Worm (Caenorhabditis elegans): Measurements from ENCODE around the gene M7.12.
A peak's percentile ranks its signal among the peaks of the same experiment; 100 is the strongest.

Gene M7.12

ce11 chrIV:11110995-11111619 lies 13.3 kb upstream of the M7.12 start, which contains the start of gene rps-5:
TSS of gene rps-5 (minus strand) at chrIV:11111045.
- TF ChIP-seq ces-1 (GFP tag; optimal IDR thresholded peaks at IDR 0.05), result peak; percentile 82
- TF ChIP-seq ceh-39 (tag; optimal IDR thresholded peaks at IDR 0.05), result peak; percentile 10
- TF ChIP-seq nhr-76 (tag; optimal IDR thresholded peaks at IDR 0.05), result no peak
- TF ChIP-seq nhr-237 (tag; optimal IDR thresholded peaks at IDR 0.05), result peak; percentile 33
- peak; percentile 58 for TF ChIP-seq lin-13 (tag; optimal IDR thresholded peaks at IDR 0.05)
- TF ChIP-seq hlh-1 (tag; optimal IDR thresholded peaks at IDR 0.05), result peak; percentile 37
- TF ChIP-seq lsy-2 (tag; optimal IDR thresholded peaks at IDR 0.05), result peak; percentile 76
- TF ChIP-seq nhr-2 (tag; optimal IDR thresholded peaks at IDR 0.05), result no peak
- TF ChIP-seq mep-1 (tag; optimal IDR thresholded peaks at IDR 0.05), result peak; percentile 41
- peak; percentile 41 for TF ChIP-seq pha-4 (tag; optimal IDR thresholded peaks at IDR 0.05)

- TF ChIP-seq lin-13 (tag; optimal IDR thresholded peaks at IDR 0.05), result no peak
- no peak for TF ChIP-seq unc-39 (tag; optimal IDR thresholded peaks at IDR 0.05)
- TF ChIP-seq ces-1 (GFP tag; optimal IDR thresholded peaks at IDR 0.05), result no peak
- no peak for TF ChIP-seq blmp-1 (tag; optimal IDR thresholded peaks at IDR 0.05)
- no peak for TF ChIP-seq hlh-1 (tag; optimal IDR thresholded peaks at IDR 0.05)
- no peak for TF ChIP-seq nhr-2 (tag; optimal IDR thresholded peaks at IDR 0.05)
- TF ChIP-seq unc-62 (GFP tag; optimal IDR thresholded peaks at IDR 0.05), result no peak
- TF ChIP-seq snpc-4 (tag; optimal IDR thresholded peaks at IDR 0.05), result no peak
- TF ChIP-seq nhr-28 (tag; optimal IDR thresholded peaks at IDR 0.05), result no peak
- no peak for TF ChIP-seq ztf-11 (tag; optimal IDR thresholded peaks at IDR 0.05)
- TF ChIP-seq nhr-237 (tag; optimal IDR thresholded peaks at IDR 0.05), result no peak
- TF ChIP-seq sptf-1 (tag; optimal IDR thresholded peaks at IDR 0.05), result no peak
Measured at ce11 chrIV:11109771-11110170, 12.0 kb upstream of the M7.12 start, which contains the start of gene pigk-1. TSS of gene pigk-1 (minus strand) at chrIV:11110018.

DNA sequence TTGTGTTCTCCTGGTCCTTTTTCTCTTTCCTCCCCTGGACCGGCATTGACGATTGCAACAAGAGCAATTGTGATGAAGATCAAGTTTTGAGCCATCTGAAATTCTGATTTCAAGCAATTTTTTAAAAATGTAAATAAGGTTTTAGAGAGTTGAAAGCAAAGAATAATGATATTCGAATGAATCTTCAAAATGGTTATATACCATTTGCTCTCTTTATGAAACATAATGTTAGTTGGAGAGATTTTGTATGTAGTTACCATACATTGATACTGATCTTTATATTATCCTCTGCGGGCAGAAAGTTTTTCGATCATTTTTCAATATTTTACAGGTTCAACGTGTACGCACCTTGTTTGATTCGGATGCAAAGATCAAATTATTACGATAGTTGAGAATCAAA lies 7.9 kb upstream of the M7.12 start, which contains the start of gene srlf-24:
TSS of gene srlf-24 (minus strand) at position 101 of the 400 bp plus-strand sequence.
- no peak for TF ChIP-seq mls-2 (tag; optimal IDR thresholded peaks at IDR 0.05)
- TF ChIP-seq nhr-76 (tag; optimal IDR thresholded peaks at IDR 0.05), result no peak
- TF ChIP-seq ceh-39 (tag; optimal IDR thresholded peaks at IDR 0.05), result no peak
- TF ChIP-seq mep-1 (tag; optimal IDR thresholded peaks at IDR 0.05), result no peak
- TF ChIP-seq sem-2 (GFP tag; optimal IDR thresholded peaks at IDR 0.05), result no peak
- TF ChIP-seq cnd-1 (tag; optimal IDR thresholded peaks at IDR 0.05), result no peak
- TF ChIP-seq lsy-2 (tag; optimal IDR thresholded peaks at IDR 0.05), result no peak

DNA sequence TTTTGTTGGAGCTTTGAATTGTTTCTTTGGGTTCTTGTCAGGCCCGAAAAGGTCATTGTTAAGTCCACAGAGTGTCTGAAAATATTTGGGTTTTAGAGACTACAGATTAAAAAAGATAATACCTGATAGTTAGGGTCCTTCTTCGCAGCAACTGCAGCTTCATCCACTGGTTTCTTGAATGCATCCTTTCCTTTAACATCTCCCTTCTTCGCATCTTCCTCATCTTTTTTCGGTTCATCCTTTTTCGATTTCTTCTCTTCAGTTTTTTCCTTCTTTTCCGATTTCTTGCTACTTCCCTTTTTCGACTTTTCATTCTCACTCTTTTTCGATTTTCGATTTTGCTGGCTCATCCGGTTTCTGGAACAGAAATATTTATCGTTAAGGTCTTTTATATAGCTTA lies 5.7 kb upstream of the M7.12 start:
- no peak for TF ChIP-seq drap-1 (GFP tag; optimal IDR thresholded peaks at IDR 0.05)
- TF ChIP-seq hlh-1 (tag; optimal IDR thresholded peaks at IDR 0.05), result no peak
- TF ChIP-seq mep-1 (tag; optimal IDR thresholded peaks at IDR 0.05), result no peak
- TF ChIP-seq tbx-8 (GFP tag; optimal IDR thresholded peaks at IDR 0.05), result no peak
- TF ChIP-seq unc-62 (GFP tag; optimal IDR thresholded peaks at IDR 0.05), result no peak
- no peak for TF ChIP-seq unc-120 (tag; optimal IDR thresholded peaks at IDR 0.05; ENCODE audit: poor library complexity, severe bottlenecking)
- no peak for TF ChIP-seq flh-1 (GFP tag; optimal IDR thresholded peaks at IDR 0.05)
- no peak for TF ChIP-seq lin-32 (GFP tag; optimal IDR thresholded peaks at IDR 0.05)

- TF ChIP-seq hlh-1 (tag; optimal IDR thresholded peaks at IDR 0.05) (no peak), mep-1 (tag; optimal IDR thresholded peaks at IDR 0.05) (no peak), ces-1 (GFP tag; optimal IDR thresholded peaks at IDR 0.05) (no peak), ham-2 (GFP tag; optimal IDR thresholded peaks at IDR 0.05) (no peak), mab-5 (tag; optimal IDR thresholded peaks at IDR 0.05) (no peak), nhr-28 (tag; optimal IDR thresholded peaks at IDR 0.05) (no peak), ztf-11 (tag; optimal IDR thresholded peaks at IDR 0.05) (no peak), nhr-237 (tag; optimal IDR thresholded peaks at IDR 0.05) (no peak), nhr-2 (tag; optimal IDR thresholded peaks at IDR 0.05) (no peak), drap-1 (GFP tag; optimal IDR thresholded peaks at IDR 0.05) (no peak), sptf-1 (tag; optimal IDR thresholded peaks at IDR 0.05) (no peak), elt-1 (tag; optimal IDR thresholded peaks at IDR 0.05; ENCODE audit: borderline replicate concordance, insufficient read depth) (no peak), sem-2 (GFP tag; optimal IDR thresholded peaks at IDR 0.05) (no peak), M03D4.4 (tag; optimal IDR thresholded peaks at IDR 0.05) (no peak), snpc-4 (tag; optimal IDR thresholded peaks at IDR 0.05) (no peak), flh-1 (GFP tag; optimal IDR thresholded peaks at IDR 0.05) (no peak), elt-3 (tag; optimal IDR thresholded peaks at IDR 0.05) (no peak)
Measured at ce11 chrIV:11102608-11103007, 4.8 kb upstream of the M7.12 start, which contains the start of gene srlf-17. TSS of gene srlf-17 (minus strand) at chrIV:11102708.

Measured in whole organism, mixed stage, embryonic.